Worm (Caenorhabditis elegans) whole organism, L1 larva: ENCODE data around the gene Y55F3BR.2.

ENCODE experiments used
- C34B4.2 ChIP-seq: sonication (generic microtip); optimal IDR thresholded peaks from 2 replicates; lab custom pipeline; 2017; ENCODE audit warnings: mild to moderate bottlenecking, missing genetic modification characterization, missing compliant biosample characterization
- F16B12.6 ChIP-seq: fragments of 150-350 bp; optimal IDR thresholded peaks from 2 replicates; lab custom pipeline; 2014; ENCODE audit warnings: missing biosample characterization, missing genetic modification characterization
- aly-2 ChIP-seq: fragments of 150-350 bp; optimal IDR thresholded peaks from 2 replicates; lab custom pipeline; 2014; ENCODE audit warnings: missing biosample characterization, missing genetic modification characterization
- ama-1 ChIP-seq: fragments of 150-350 bp; optimal IDR thresholded peaks from 2 replicates; lab custom pipeline; 2014
- blmp-1 ChIP-seq: fragments of 150-350 bp; optimal IDR thresholded peaks from 2 replicates; lab custom pipeline; 2014; ENCODE audit warnings: missing biosample characterization, missing genetic modification characterization
- ceh-8 ChIP-seq: fragments of 200-800 bp; sonication (Bioruptor generic); optimal IDR thresholded peaks from 2 replicates; lab custom pipeline; 2018; ENCODE audit warnings: mild to moderate bottlenecking, missing genetic modification characterization, moderate library complexity, missing compliant biosample characterization
- ceh-82 ChIP-seq, 3 experiments: fragments of 150-350 bp in 1 of 3; sonication (generic microtip) in 2 of 3; optimal IDR thresholded peaks; 2 replicates each; lab custom pipeline; 2014 to 2017; ENCODE audit warnings: missing biosample characterization in 3 of 3, missing genetic modification characterization in 3 of 3
- ceh-88 ChIP-seq: fragments of 200-800 bp; sonication (Bioruptor generic); IDR thresholded peaks from 2 replicates; pipeline ENCODE4 v1.3.6; 2022; ENCODE audit warnings: missing genetic modification characterization, missing compliant biosample characterization
- ces-1 ChIP-seq: fragments of 150-350 bp; optimal IDR thresholded peaks from 2 replicates; lab custom pipeline; 2014; ENCODE audit warnings: missing biosample characterization, missing genetic modification reagents, missing genetic modification characterization
- dpl-1 ChIP-seq, 3 experiments: fragments of 150-350 bp in 2 of 3; sonication (generic microtip) in 1 of 3; optimal IDR thresholded peaks; 2 replicates each; lab custom pipeline; 2014 to 2017; ENCODE audit warnings: missing biosample characterization in 3 of 3, missing genetic modification characterization in 3 of 3, missing genetic modification reagents in 3 of 3
- dsc-1 ChIP-seq: sonication (generic microtip); optimal IDR thresholded peaks from 2 replicates; lab custom pipeline; 2016; ENCODE audit warnings: mild to moderate bottlenecking, missing genetic modification characterization, missing compliant biosample characterization
- efl-1 ChIP-seq, 4 experiments: fragments of 150-350 bp; optimal IDR thresholded peaks in 3 of 4; peaks in 1 of 4; 1 replicate in 1 of 4; 2 replicates in 3 of 4; lab custom pipeline; 2014; ENCODE audit warnings: missing biosample characterization in 2 of 4, missing genetic modification characterization in 2 of 4, missing genetic modification reagents in 2 of 4
- egl-13 ChIP-seq: sonication (generic microtip); optimal IDR thresholded peaks from 2 replicates; lab custom pipeline; 2016; ENCODE audit warnings: missing genotype, missing genetic modification reagents, missing genetic modification characterization, missing compliant biosample characterization
- egl-27 ChIP-seq, 2 experiments: fragments of 150-350 bp in 1 of 2; sonication (generic microtip); optimal IDR thresholded peaks; 3 replicates each; lab custom pipeline; 2017 to 2018; ENCODE audit warnings: missing biosample characterization in 2 of 2, missing genetic modification characterization in 2 of 2, missing genetic modification reagents in 2 of 2
- ets-5 ChIP-seq: fragments of 200-800 bp; sonication (Bioruptor generic); IDR thresholded peaks from 2 replicates; pipeline ENCODE4 v1.3.6; 2022; ENCODE audit warnings: missing genetic modification characterization, missing compliant biosample characterization
- fkh-4 ChIP-seq: sonication (generic microtip); optimal IDR thresholded peaks from 2 replicates; lab custom pipeline; 2016; ENCODE audit warnings: missing compliant biosample characterization, missing genetic modification characterization, borderline replicate concordance
- fkh-8 ChIP-seq: sonication (generic microtip); optimal IDR thresholded peaks from 2 replicates; lab custom pipeline; 2016; ENCODE audit warnings: mild to moderate bottlenecking, missing genetic modification characterization, missing compliant biosample characterization
- fos-1 ChIP-seq: fragments of 150-350 bp; optimal IDR thresholded peaks from 2 replicates; lab custom pipeline; 2014; ENCODE audit warnings: missing biosample characterization, missing genetic modification characterization
- grh-1 ChIP-seq: fragments of 200-800 bp; sonication (Bioruptor generic); IDR thresholded peaks from 2 replicates; pipeline ENCODE4 v1.3.6; 2022; ENCODE audit warnings: missing genetic modification reagents, missing genetic modification characterization, missing compliant biosample characterization
- hpl-2 ChIP-seq: fragments of 150-350 bp; optimal IDR thresholded peaks from 2 replicates; lab custom pipeline; 2014; ENCODE audit warnings: missing biosample characterization, missing genetic modification reagents, missing genetic modification characterization
- lin-13 ChIP-seq: fragments of 150-350 bp; optimal IDR thresholded peaks from 2 replicates; lab custom pipeline; 2014; ENCODE audit warnings: missing biosample characterization, missing genetic modification reagents, missing genetic modification characterization
- lin-14 ChIP-seq: fragments of 200-800 bp; sonication (Bioruptor generic); optimal IDR thresholded peaks from 2 replicates; lab custom pipeline; 2018; ENCODE audit warnings: mild to moderate bottlenecking, missing genetic modification characterization, moderate library complexity, missing compliant biosample characterization
- lin-35 ChIP-seq, 2 experiments: fragments of 150-350 bp; optimal IDR thresholded peaks; 2 replicates each; lab custom pipeline; 2014; ENCODE audit warnings: missing biosample characterization in 2 of 2, missing genetic modification characterization in 2 of 2, missing genetic modification reagents in 2 of 2
- lin-39 ChIP-seq: fragments of 150-350 bp; optimal IDR thresholded peaks from 2 replicates; lab custom pipeline; 2014; ENCODE audit warnings: missing biosample characterization, missing genetic modification reagents, missing genetic modification characterization
- lir-3 ChIP-seq: sonication (generic microtip); optimal IDR thresholded peaks from 2 replicates; lab custom pipeline; 2016; ENCODE audit warnings: mild to moderate bottlenecking, missing genetic modification characterization, moderate library complexity, missing compliant biosample characterization; ENCODE audit not compliant: poor library complexity
- nhr-20 ChIP-seq: sonication (generic microtip); optimal IDR thresholded peaks from 2 replicates; lab custom pipeline; 2016; ENCODE audit warnings: mild to moderate bottlenecking, missing genetic modification characterization, missing compliant biosample characterization
- nhr-28 ChIP-seq: fragments of 150-350 bp; optimal IDR thresholded peaks from 2 replicates; lab custom pipeline; 2014; ENCODE audit warnings: missing biosample characterization, missing genetic modification characterization
- nhr-47 ChIP-seq: sonication (generic microtip); optimal IDR thresholded peaks from 2 replicates; lab custom pipeline; 2016; ENCODE audit warnings: mild to moderate bottlenecking, missing genetic modification characterization, moderate library complexity, missing compliant biosample characterization
- nhr-71 ChIP-seq: sonication (generic microtip); optimal IDR thresholded peaks from 2 replicates; lab custom pipeline; 2016; ENCODE audit warnings: mild to moderate bottlenecking, missing genetic modification characterization, moderate library complexity, missing compliant biosample characterization
- nhr-76 ChIP-seq: sonication (generic microtip); optimal IDR thresholded peaks from 2 replicates; lab custom pipeline; 2017; ENCODE audit warnings: missing biosample characterization, missing genetic modification characterization
- nhr-77 ChIP-seq: fragments of 150-350 bp; optimal IDR thresholded peaks from 2 replicates; lab custom pipeline; 2014; ENCODE audit warnings: missing biosample characterization, missing genetic modification characterization
- nhr-84 ChIP-seq: sonication (generic microtip); optimal IDR thresholded peaks from 2 replicates; lab custom pipeline; 2017; ENCODE audit warnings: missing biosample characterization, missing genetic modification characterization
- nhr-85 ChIP-seq: sonication (generic microtip); peaks from one replicate; lab custom pipeline; 2016; ENCODE audit warnings: missing genetic modification characterization, inconsistent platforms, missing compliant biosample characterization
- nhr-90 ChIP-seq: sonication (generic microtip); optimal IDR thresholded peaks from 2 replicates; lab custom pipeline; 2016; ENCODE audit warnings: mild to moderate bottlenecking, missing genetic modification characterization, missing compliant biosample characterization; ENCODE audit not compliant: poor library complexity
- rnt-1 ChIP-seq: sonication (generic microtip); optimal IDR thresholded peaks from 2 replicates; lab custom pipeline; 2016; ENCODE audit warnings: mild to moderate bottlenecking, missing genetic modification characterization, moderate library complexity, missing compliant biosample characterization
- skn-1 ChIP-seq: fragments of 150-350 bp; optimal IDR thresholded peaks from 2 replicates; lab custom pipeline; 2014; ENCODE audit warnings: missing biosample characterization, missing genetic modification characterization
- snpc-4 ChIP-seq: fragments of 150-350 bp; optimal IDR thresholded peaks from 2 replicates; lab custom pipeline; 2014; ENCODE audit warnings: missing biosample characterization, missing genetic modification characterization
- sox-4 ChIP-seq: sonication (generic microtip); optimal IDR thresholded peaks from 2 replicates; lab custom pipeline; 2016; ENCODE audit warnings: missing genetic modification characterization, missing compliant biosample characterization
- sup-37 ChIP-seq: fragments of 200-800 bp; sonication (Bioruptor generic); optimal IDR thresholded peaks from 2 replicates; lab custom pipeline; 2018; ENCODE audit warnings: mild to moderate bottlenecking, missing genetic modification characterization, missing compliant biosample characterization
- swsn-7 ChIP-seq: sonication (generic microtip); optimal IDR thresholded peaks from 2 replicates; lab custom pipeline; 2016; ENCODE audit warnings: missing genetic modification characterization, missing compliant biosample characterization
- unc-130 ChIP-seq: fragments of 150-350 bp; optimal IDR thresholded peaks from 2 replicates; lab custom pipeline; 2017; ENCODE audit warnings: missing biosample characterization, missing genetic modification characterization, inconsistent platforms
- unc-30 ChIP-seq: sonication (generic microtip); optimal IDR thresholded peaks from 2 replicates; lab custom pipeline; 2017; ENCODE audit warnings: missing biosample characterization, missing genetic modification characterization
- unc-86 ChIP-seq: sonication (generic microtip); optimal IDR thresholded peaks from 2 replicates; lab custom pipeline; 2016; ENCODE audit warnings: missing genetic modification characterization, missing compliant biosample characterization
- unc-98 ChIP-seq: fragments of 200-800 bp; sonication (Bioruptor generic); IDR thresholded peaks from 2 replicates; pipeline ENCODE4 v1.3.6; 2022; ENCODE audit warnings: missing genetic modification characterization, missing compliant biosample characterization
- zag-1 ChIP-seq: fragments of 150-350 bp; optimal IDR thresholded peaks from 2 replicates; lab custom pipeline; 2014; ENCODE audit warnings: missing biosample characterization, missing genetic modification characterization
- zip-4 ChIP-seq: fragments of 200-800 bp; sonication (Bioruptor generic); optimal IDR thresholded peaks from 2 replicates; lab custom pipeline; 2018; ENCODE audit warnings: mild to moderate bottlenecking, missing genetic modification characterization, moderate library complexity, missing compliant biosample characterization
- ztf-4 ChIP-seq: fragments of 150-350 bp; optimal IDR thresholded peaks from 2 replicates; lab custom pipeline; 2014; ENCODE audit warnings: missing biosample characterization, missing genetic modification characterization

The Y55F3BR.2 gene

DNA sequence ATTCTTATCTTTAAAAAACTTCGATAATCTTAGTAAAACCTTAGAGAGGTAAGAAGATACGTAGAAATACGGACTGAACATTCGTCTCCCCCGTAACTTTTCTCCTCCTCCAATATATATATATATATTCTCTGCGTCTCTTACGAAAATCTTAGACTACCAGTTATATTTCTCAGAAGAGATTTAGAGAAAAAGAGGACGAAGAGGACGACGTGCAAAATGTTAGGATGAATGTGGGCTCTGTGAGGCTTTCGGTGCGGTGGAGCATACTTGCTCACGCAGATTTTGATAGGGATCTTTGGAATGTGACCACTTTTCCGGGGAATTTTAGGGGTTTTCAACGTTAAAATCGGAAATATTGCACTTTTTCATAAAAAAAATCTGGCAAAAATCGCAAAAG is 30.3 kb upstream of the Y55F3BR.2 start (continued):
- TF ChIP-seq F16B12.6 = peak; percentile 25
- TF ChIP-seq nhr-76 = no peak
- TF ChIP-seq ces-1 (GFP tag; lab: Kevin White, UChicago) = no peak
- TF ChIP-seq sup-37 (GFP tag; lab: Kevin White, UChicago) = no peak
- TF ChIP-seq nhr-90 (tag; lab: Kevin White, UChicago) = peak; percentile 8
- TF ChIP-seq zag-1 (tag; lab: Kevin White, UChicago) = peak; percentile 29
- TF ChIP-seq blmp-1 = peak; percentile 20
- TF ChIP-seq hpl-2 (GFP tag; lab: Kevin White, UChicago) = no peak
- no peak for TF ChIP-seq lin-14 (GFP tag; lab: Kevin White, UChicago)
- TF ChIP-seq grh-1 (GFP tag; lab: Robert Waterston, UW) = no peak
- TF ChIP-seq lir-3 (tag; lab: Kevin White, UChicago) = no peak
- peak; percentile 79 to 81 for TF ChIP-seq efl-1 (optimal IDR thresholded peaks at IDR 0.05; lab: Kevin White, UChicago)
- TF ChIP-seq efl-1 (GFP tag; optimal IDR thresholded peaks at IDR 0.05 in 1 of 2; lab: Kevin White, UChicago) = peak; percentile 74 to 95
- peak; percentile 81 for TF ChIP-seq snpc-4 (tag; lab: Kevin White, UChicago)
- TF ChIP-seq ceh-8 (GFP tag; lab: Kevin White, UChicago) = no peak
- TF ChIP-seq nhr-77 (tag; lab: Kevin White, UChicago) = no peak
- TF ChIP-seq C34B4.2 (tag; lab: Kevin White, UChicago) = no peak
- TF ChIP-seq nhr-20 (tag; lab: Kevin White, UChicago) = peak; percentile 56
- peak; percentile 38 to 73 (median 47) for TF ChIP-seq dpl-1 (GFP tag; optimal IDR thresholded peaks at IDR 0.05; lab: Kevin White, UChicago)
- TF ChIP-seq unc-86 = peak; percentile 70
- TF ChIP-seq lin-13 = peak; percentile 48
- TF ChIP-seq nhr-28 (tag; lab: Kevin White, UChicago) = no peak
- TF ChIP-seq ceh-88 = no peak; the same call in 1 of the 2 replicates
- TF ChIP-seq egl-27 (tag; optimal IDR thresholded peaks at IDR 0.05; lab: Kevin White, UChicago) = no peak
- no peak for TF ChIP-seq fkh-4
- TF ChIP-seq lin-35 (GFP tag; optimal IDR thresholded peaks at IDR 0.05; lab: Kevin White, UChicago) = peak; percentile 34 to 70
- no peak for TF ChIP-seq zip-4
- peak; percentile 40 for TF ChIP-seq aly-2 (tag; lab: Kevin White, UChicago)
- no peak for TF ChIP-seq nhr-84 (tag; lab: Kevin White, UChicago)
- no peak for TF ChIP-seq unc-130 (tag; lab: Kevin White, UChicago)
- TF ChIP-seq ceh-82 (tag; optimal IDR thresholded peaks at IDR 0.05; lab: Kevin White, UChicago) = peak; percentile 40 to 91 (median 72)
- no peak for TF ChIP-seq ets-5 (GFP tag; lab: Robert Waterston, UW)
- TF ChIP-seq egl-13 (tag; lab: Kevin White, UChicago) = peak; percentile 23
- no peak for TF ChIP-seq unc-98 (GFP tag; lab: Robert Waterston, UW)
- peak; percentile 51 for TF ChIP-seq ztf-4
- peak; percentile 48 for TF ChIP-seq skn-1 (tag; lab: Kevin White, UChicago)

DNA sequence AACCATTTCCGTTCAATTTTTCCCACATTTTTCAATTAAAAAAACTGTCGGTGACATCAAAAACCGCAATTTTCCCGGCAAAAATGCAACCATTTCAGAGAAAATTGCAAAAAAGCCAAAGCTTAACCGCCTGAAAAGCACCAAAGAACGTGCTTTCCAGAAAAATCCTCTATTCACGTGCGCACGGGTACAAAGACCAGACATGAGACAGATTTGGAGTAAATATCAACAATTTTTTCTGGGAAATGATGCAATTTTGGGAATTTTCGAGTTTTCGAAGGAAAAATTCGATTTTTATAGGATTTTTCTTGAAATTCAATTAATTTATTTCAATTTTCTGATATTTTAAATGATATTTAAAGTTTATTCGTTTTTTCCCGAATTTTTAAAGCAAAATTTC is 29.6 kb upstream of the Y55F3BR.2 start:
- TF ChIP-seq swsn-7 (tag; lab: Kevin White, UChicago) = no peak
- TF ChIP-seq nhr-85 (tag; lab: Kevin White, UChicago) = peak; percentile 19
- peak; percentile 5 for TF ChIP-seq dsc-1 (tag; lab: Kevin White, UChicago)
- no peak for TF ChIP-seq lin-39 (tag; lab: Kevin White, UChicago)
- TF ChIP-seq dpl-1 (GFP tag; optimal IDR thresholded peaks at IDR 0.05; lab: Kevin White, UChicago) = no peak
- TF ChIP-seq sox-4 = no peak
- peak; percentile 23 for TF ChIP-seq nhr-71 (tag; lab: Kevin White, UChicago)
- TF ChIP-seq unc-30 (tag; lab: Kevin White, UChicago) = no peak
- peak; percentile 90 for TF ChIP-seq fkh-8 (tag; lab: Kevin White, UChicago)
- TF ChIP-seq nhr-47 (tag; lab: Kevin White, UChicago) = peak; percentile 6
- no peak for TF ChIP-seq fos-1 (tag; lab: Kevin White, UChicago)
- no peak for TF ChIP-seq sup-37 (GFP tag; lab: Kevin White, UChicago)
- TF ChIP-seq lin-35 (GFP tag; optimal IDR thresholded peaks at IDR 0.05; lab: Kevin White, UChicago) = no peak
- no peak for TF ChIP-seq rnt-1
- TF ChIP-seq ama-1 (lab: Kevin White, UChicago) = no peak
